Fruit fly (Drosophila melanogaster): Measurements from ENCODE around the gene CG14609.

DNA sequence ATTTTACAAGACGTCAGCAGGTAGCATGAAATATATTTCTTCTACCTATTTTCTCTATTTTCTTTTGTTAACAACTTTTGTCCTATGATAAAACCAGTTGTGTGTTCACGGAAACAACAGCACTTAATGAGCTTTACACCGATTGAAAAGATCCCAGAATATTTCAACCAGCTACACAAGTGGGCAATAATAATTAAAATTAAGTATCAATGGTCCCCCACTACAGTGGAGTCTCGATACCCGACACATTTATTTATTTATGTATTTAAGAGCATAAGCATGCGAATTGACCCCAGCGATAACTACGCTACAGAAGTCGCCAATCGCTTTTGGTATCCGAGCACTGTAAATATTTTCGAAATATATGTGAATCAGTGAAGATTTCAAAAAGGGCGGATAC, 12.1 kb upstream of the CG14609 start:
- TF ChIP-seq Dll (optimal IDR thresholded peaks at IDR 0.05) (no peak), CG8478 (optimal IDR thresholded peaks at IDR 0.05) (no peak), pan (optimal IDR thresholded peaks at IDR 0.05) (no peak)
